Worm (Caenorhabditis elegans) whole organism, late embryonic: ENCODE measurements around the gene gstk-2.
A peak's percentile ranks its signal among the peaks of the same experiment; 100 is the strongest.

Experiments
- fkh-10 ChIP-seq: fragments of 150-350 bp; optimal IDR thresholded peaks from 2 replicates; lab custom pipeline; 2014; ENCODE audit warnings: missing biosample characterization, missing genetic modification reagents, missing genetic modification characterization
- nfya-1 ChIP-seq: sonication (generic microtip); optimal IDR thresholded peaks from 2 replicates; lab custom pipeline; 2017; ENCODE audit warnings: missing genetic modification characterization, mild to moderate bottlenecking, missing compliant biosample characterization, antibody characterized with exemption, moderate library complexity
- pag-3 ChIP-seq: sonication (generic microtip); optimal IDR thresholded peaks from 2 replicates; lab custom pipeline; 2016; ENCODE audit warnings: missing compliant biosample characterization, missing genetic modification characterization, borderline replicate concordance
- pqm-1 ChIP-seq: sonication (generic microtip); optimal IDR thresholded peaks from 2 replicates; lab custom pipeline; 2016; ENCODE audit warnings: missing genetic modification characterization, missing compliant biosample characterization

DNA sequence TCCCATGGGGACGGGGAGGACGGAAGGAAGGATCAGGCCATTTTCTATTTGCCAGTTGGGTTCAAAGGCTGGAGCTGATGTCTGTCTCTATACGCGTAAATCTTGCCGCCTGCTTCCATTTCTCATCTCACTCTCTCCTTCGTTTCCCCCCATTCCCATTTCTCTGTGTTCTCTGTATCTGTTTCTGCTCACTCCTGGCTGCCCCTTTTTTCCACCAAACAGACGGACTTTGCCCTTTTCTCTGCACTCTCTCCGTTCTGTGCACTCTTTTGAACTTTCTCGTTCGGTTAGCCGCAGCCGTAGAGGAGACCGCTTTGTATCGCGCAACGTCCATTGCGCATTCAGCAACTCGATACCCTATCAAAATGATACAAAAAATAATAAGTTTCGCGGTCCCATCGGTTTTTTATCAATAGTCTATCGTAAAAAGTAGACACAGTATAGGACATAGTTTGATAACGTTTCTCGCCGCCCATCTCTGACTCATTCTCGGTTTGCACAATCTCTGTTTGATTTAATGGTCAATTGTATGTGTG, 6.6 kb downstream of the gstk-2 start:
- TF ChIP-seq fkh-10 (GFP tag; lab: Kevin White, UChicago) (no peak), pqm-1 (tag; lab: Kevin White, UChicago) (no peak), pag-3 (tag; lab: Kevin White, UChicago) (no peak), nfya-1 (peak; percentile 80)
